Worm (Caenorhabditis elegans) whole organism, young adult: ENCODE results near the gene F59A6.2.

ENCODE experiments used
- B0035.1 ChIP-seq: sonication (generic microtip); optimal IDR thresholded peaks from 2 replicates; lab custom pipeline; 2016; ENCODE audit warnings: missing genetic modification characterization, mild to moderate bottlenecking, missing compliant biosample characterization, missing genotype, missing genetic modification reagents
- F22D6.2 ChIP-seq: sonication (generic microtip); optimal IDR thresholded peaks from 2 replicates; lab custom pipeline; 2016; ENCODE audit warnings: mild to moderate bottlenecking, missing genetic modification characterization, missing compliant biosample characterization
- F39B2.1 ChIP-seq: fragments of 200-800 bp; sonication (Bioruptor generic); IDR thresholded peaks from 2 replicates; pipeline ENCODE4 v1.3.6; 2022; ENCODE audit warnings: missing genetic modification reagents, missing genetic modification characterization, missing compliant biosample characterization
- T07F8.4 ChIP-seq: sonication (generic microtip); optimal IDR thresholded peaks from 2 replicates; lab custom pipeline; 2016; ENCODE audit warnings: mild to moderate bottlenecking, missing genetic modification characterization, moderate library complexity, missing compliant biosample characterization
- aptf-2 ChIP-seq: fragments of 200-800 bp; sonication (Bioruptor generic); conservative IDR thresholded peaks from 2 replicates; pipeline ENCODE4 v1.3.6; 2022; ENCODE audit warnings: missing genetic modification reagents, missing genetic modification characterization, missing compliant biosample characterization
- atf-7 ChIP-seq: sonication (generic microtip); optimal IDR thresholded peaks from 2 replicates; lab custom pipeline; 2017; ENCODE audit warnings: mild to moderate bottlenecking, missing genetic modification characterization, missing compliant biosample characterization
- athp-1 ChIP-seq: sonication (generic microtip); optimal IDR thresholded peaks from 2 replicates; lab custom pipeline; 2017; ENCODE audit warnings: mild to moderate bottlenecking, missing genetic modification characterization, missing compliant biosample characterization
- attf-3 ChIP-seq: fragments of 200-800 bp; sonication (Bioruptor generic); conservative IDR thresholded peaks from 2 replicates; pipeline ENCODE4 v1.3.6; 2022; ENCODE audit warnings: missing genetic modification reagents, missing genetic modification characterization, missing compliant biosample characterization
- attf-5 ChIP-seq: fragments of 200-800 bp; sonication (Bioruptor generic); optimal IDR thresholded peaks from 2 replicates; lab custom pipeline; 2018; ENCODE audit warnings: mild to moderate bottlenecking, missing genetic modification characterization, missing compliant biosample characterization
- cebp-1 ChIP-seq, 2 experiments: fragments of 200-800 bp in 1 of 2; sonication (Bioruptor generic) in 1 of 2; sonication (generic microtip) in 1 of 2; IDR thresholded peaks in 1 of 2; optimal IDR thresholded peaks in 1 of 2; 2 replicates each; pipeline versions ENCODE4 v1.3.6 to Lab custom; 2017 to 2022; ENCODE audit warnings: missing compliant biosample characterization in 2 of 2, missing genetic modification characterization in 2 of 2, mild to moderate bottlenecking in 1 of 2, missing genetic modification reagents in 1 of 2, moderate library complexity in 1 of 2
- chd-7 ChIP-seq: sonication (generic microtip); optimal IDR thresholded peaks from 2 replicates; lab custom pipeline; 2016; ENCODE audit warnings: mild to moderate bottlenecking, missing genetic modification characterization, moderate library complexity, missing compliant biosample characterization
- dpff-1 ChIP-seq: sonication (generic microtip); optimal IDR thresholded peaks from 2 replicates; lab custom pipeline; 2017; ENCODE audit warnings: mild to moderate bottlenecking, missing genetic modification characterization, missing compliant biosample characterization
- efl-1 ChIP-seq: fragments of 150-350 bp; optimal IDR thresholded peaks from 2 replicates; lab custom pipeline; 2014; ENCODE audit warnings: missing biosample characterization, missing genetic modification reagents, missing genetic modification characterization
- egl-18 ChIP-seq: fragments of 200-800 bp; sonication (Bioruptor generic); IDR thresholded peaks from 2 replicates; pipeline ENCODE4 v1.3.6; 2022; ENCODE audit warnings: missing genetic modification reagents, missing genetic modification characterization, missing compliant biosample characterization
- hmg-1.2 ChIP-seq: fragments of 200-800 bp; sonication (Bioruptor generic); IDR thresholded peaks from 2 replicates; pipeline ENCODE4 v1.3.6; 2022; ENCODE audit warnings: missing genetic modification reagents, missing genetic modification characterization, missing compliant biosample characterization
- hrde-1 ChIP-seq: sonication (generic microtip); optimal IDR thresholded peaks from 2 replicates; lab custom pipeline; 2016; ENCODE audit warnings: missing genetic modification characterization, mild to moderate bottlenecking, missing compliant biosample characterization, moderate library complexity, missing genotype, missing genetic modification reagents, borderline replicate concordance
- hsf-1 ChIP-seq: fragments of 200-800 bp; sonication (Bioruptor generic); IDR thresholded peaks from 2 replicates; pipeline ENCODE4 v1.3.6; 2022; ENCODE audit warnings: missing genetic modification reagents, missing genetic modification characterization, missing compliant biosample characterization
- let-526 ChIP-seq: fragments of 200-800 bp; sonication (Bioruptor generic); IDR thresholded peaks from 2 replicates; pipeline ENCODE4 v1.3.6; 2022; ENCODE audit warnings: missing genetic modification reagents, missing genetic modification characterization, missing compliant biosample characterization
- let-607 ChIP-seq, 2 experiments: fragments of 200-800 bp in 1 of 2; sonication (Bioruptor generic) in 1 of 2; sonication (generic microtip) in 1 of 2; optimal IDR thresholded peaks; 2 replicates each; lab custom pipeline; 2016 to 2018; ENCODE audit warnings: mild to moderate bottlenecking in 2 of 2, missing compliant biosample characterization in 2 of 2, missing genetic modification characterization in 2 of 2, moderate library complexity in 2 of 2, missing genotype in 1 of 2
- lin-35 ChIP-seq, 3 experiments: fragments of 150-350 bp in 2 of 3; sonication (generic microtip) in 1 of 3; optimal IDR thresholded peaks; 2 replicates each; lab custom pipeline; 2014 to 2018; ENCODE audit warnings: missing biosample characterization in 3 of 3, missing genetic modification characterization in 3 of 3, missing genetic modification reagents in 3 of 3
- lin-54 ChIP-seq: fragments of 200-800 bp; sonication (Bioruptor generic); optimal IDR thresholded peaks from 2 replicates; lab custom pipeline; 2018; ENCODE audit warnings: mild to moderate bottlenecking, missing genetic modification characterization, missing compliant biosample characterization
- lsy-27 ChIP-seq: sonication (generic microtip); optimal IDR thresholded peaks from 2 replicates; lab custom pipeline; 2017; ENCODE audit warnings: missing genetic modification characterization, mild to moderate bottlenecking, missing compliant biosample characterization, antibody characterized with exemption, missing genotype, borderline replicate concordance; ENCODE audit not compliant: insufficient read depth
- mes-4 ChIP-seq: sonication (generic microtip); optimal IDR thresholded peaks from 2 replicates; lab custom pipeline; 2016; ENCODE audit warnings: missing genotype, missing genetic modification characterization, missing compliant biosample characterization
- nfyb-1 ChIP-seq: fragments of 200-800 bp; sonication (Bioruptor generic); IDR thresholded peaks from 2 replicates; pipeline ENCODE4 v1.3.6; 2022; ENCODE audit warnings: missing genetic modification reagents, missing genetic modification characterization, missing compliant biosample characterization
- nhr-179 ChIP-seq: sonication (generic microtip); optimal IDR thresholded peaks from 2 replicates; lab custom pipeline; 2016; ENCODE audit warnings: mild to moderate bottlenecking, missing genetic modification characterization, missing compliant biosample characterization
- nhr-80 ChIP-seq: sonication (generic microtip); optimal IDR thresholded peaks from 2 replicates; lab custom pipeline; 2016; ENCODE audit warnings: missing genetic modification characterization, missing compliant biosample characterization
- nhr-90 ChIP-seq: sonication (generic microtip); optimal IDR thresholded peaks from 2 replicates; lab custom pipeline; 2016; ENCODE audit warnings: missing genotype, mild to moderate bottlenecking, missing genetic modification characterization, missing compliant biosample characterization
- pbrm-1 ChIP-seq: fragments of 200-800 bp; sonication (Bioruptor generic); IDR thresholded peaks from 2 replicates; pipeline ENCODE4 v1.3.6; 2022; ENCODE audit warnings: missing genetic modification reagents, missing genetic modification characterization, missing compliant biosample characterization
- pha-4 ChIP-seq: fragments of 150-350 bp; sonication (generic microtip); optimal IDR thresholded peaks from 2 replicates; lab custom pipeline; 2014; ENCODE audit warnings: missing biosample characterization, missing genetic modification reagents, missing genetic modification characterization
- rcor-1 ChIP-seq: fragments of 200-800 bp; sonication (Bioruptor generic); IDR thresholded peaks from 2 replicates; pipeline ENCODE4 v1.3.6; 2022; ENCODE audit warnings: missing genetic modification reagents, missing genetic modification characterization, missing compliant biosample characterization
- rec-8 ChIP-seq, 2 experiments: sonication (generic microtip); optimal IDR thresholded peaks; 2 replicates each; lab custom pipeline; 2016; ENCODE audit warnings: mild to moderate bottlenecking in 2 of 2, missing genetic modification characterization in 2 of 2, missing genetic modification reagents in 2 of 2, missing genotype in 2 of 2, missing biosample characterization in 1 of 2, missing compliant biosample characterization in 1 of 2, moderate library complexity in 1 of 2
- rpc-1 ChIP-seq, 2 experiments: fragments of 150-350 bp in 1 of 2; sonication (generic microtip) in 1 of 2; optimal IDR thresholded peaks; 2 replicates each; lab custom pipeline; 2014 to 2018; ENCODE audit warnings: missing biosample characterization in 1 of 2, missing genetic modification characterization in 1 of 2, missing genetic modification reagents in 1 of 2, missing genotype in 1 of 2
- snpc-1.1 ChIP-seq: sonication (generic microtip); optimal IDR thresholded peaks from 2 replicates; lab custom pipeline; 2017; ENCODE audit warnings: missing genetic modification characterization, mild to moderate bottlenecking, missing compliant biosample characterization, antibody characterized with exemption, moderate library complexity, missing genotype, missing genetic modification reagents; ENCODE audit not compliant: insufficient read depth
- snpc-1.3 ChIP-seq: sonication (generic microtip); optimal IDR thresholded peaks from 2 replicates; lab custom pipeline; 2017; ENCODE audit warnings: missing genetic modification characterization, mild to moderate bottlenecking, missing compliant biosample characterization, antibody characterized with exemption, moderate library complexity, missing genotype, missing genetic modification reagents; ENCODE audit not compliant: insufficient read depth
- snpc-4 ChIP-seq, 5 experiments: fragments of 150-350 bp in 1 of 5; sonication (generic microtip) in 4 of 5; optimal IDR thresholded peaks; 2 replicates each; lab custom pipeline; 2014 to 2018; ENCODE audit warnings: missing genetic modification characterization in 5 of 5, missing biosample characterization in 3 of 5, antibody characterized with exemption in 2 of 5, mild to moderate bottlenecking in 2 of 5, missing compliant biosample characterization in 2 of 5, missing genotype in 2 of 5, moderate library complexity in 2 of 5, missing genetic modification reagents in 1 of 5
- somi-1 ChIP-seq: fragments of 200-800 bp; sonication (Bioruptor generic); optimal IDR thresholded peaks from 2 replicates; lab custom pipeline; 2018; ENCODE audit warnings: mild to moderate bottlenecking, missing genetic modification characterization, missing compliant biosample characterization
- sptf-2 ChIP-seq: fragments of 200-800 bp; sonication (Bioruptor generic); optimal IDR thresholded peaks from 2 replicates; lab custom pipeline; 2018; ENCODE audit warnings: mild to moderate bottlenecking, missing genetic modification characterization, missing compliant biosample characterization
- tbx-9 ChIP-seq: sonication (generic microtip); optimal IDR thresholded peaks from 2 replicates; lab custom pipeline; 2016; ENCODE audit warnings: borderline replicate concordance, missing genetic modification characterization, inconsistent platforms, missing compliant biosample characterization
- unc-130 ChIP-seq: sonication (generic microtip); optimal IDR thresholded peaks from 2 replicates; lab custom pipeline; 2016; ENCODE audit warnings: missing genetic modification reagents, missing genetic modification characterization, missing compliant biosample characterization
- unc-62 ChIP-seq: fragments of 150-350 bp; optimal IDR thresholded peaks from 2 replicates; lab custom pipeline; 2014; ENCODE audit warnings: missing biosample characterization, missing genetic modification reagents, missing genetic modification characterization
- ztf-26 ChIP-seq: sonication (generic microtip); optimal IDR thresholded peaks from 2 replicates; lab custom pipeline; 2017; ENCODE audit warnings: missing genetic modification characterization, missing compliant biosample characterization

The F59A6.2 gene

ce11 chrII:5008033-5008432 is 6.5 kb upstream of the F59A6.2 start, which contains the start of gene F59A6.3:
TSS of gene F59A6.3 (plus strand) at chrII:5008333.
- TF ChIP-seq snpc-1.1 (tag; lab: Kevin White, UChicago) (no peak), hmg-1.2 (GFP tag; lab: Robert Waterston, UW) (no peak), tbx-9 (tag; lab: Kevin White, UChicago) (no peak), lsy-27 (tag; lab: Kevin White, UChicago) (no peak), dpff-1 (no peak), sptf-2 (GFP tag; lab: Kevin White, UChicago) (no peak), unc-62 (GFP tag; lab: Kevin White, UChicago) (no peak), chd-7 (no peak), somi-1 (no peak), B0035.1 (tag; lab: Kevin White, UChicago) (no peak), nhr-179 (tag; lab: Kevin White, UChicago) (no peak), attf-3 (GFP tag; lab: Robert Waterston, UW) (no peak), athp-1 (tag; lab: Kevin White, UChicago) (no peak), snpc-1.3 (no peak), unc-130 (GFP tag; lab: Kevin White, UChicago) (no peak), rec-8 (tag; optimal IDR thresholded peaks at IDR 0.05; lab: Kevin White, UChicago) (no peak), attf-5 (no peak), let-607 (tag; optimal IDR thresholded peaks at IDR 0.05; lab: Kevin White, UChicago) (no peak)
- TF ChIP-seq, all 124 proteins: peak for 0

ce11 chrII:5011978-5012377 is 2.5 kb upstream of the F59A6.2 start, which contains the start of gene F59A6.12:
TSS of gene F59A6.12 (minus strand) at chrII:5012078.
- no peak for TF ChIP-seq atf-7
- no peak for TF ChIP-seq lin-35 (GFP tag; optimal IDR thresholded peaks at IDR 0.05; lab: Kevin White, UChicago)
- no peak for TF ChIP-seq cebp-1 (GFP tag; IDR thresholded peaks at IDR 0.05; lab: Robert Waterston, UW)
- TF ChIP-seq cebp-1 (tag; optimal IDR thresholded peaks at IDR 0.05; lab: Kevin White, UChicago), result no peak
- TF ChIP-seq T07F8.4 (tag; lab: Kevin White, UChicago), result no peak
- no peak for TF ChIP-seq F39B2.1 (GFP tag; lab: Robert Waterston, UW)
- no peak for TF ChIP-seq hrde-1 (tag; lab: Kevin White, UChicago)
- TF ChIP-seq pha-4, result no peak
- TF ChIP-seq nfyb-1 (GFP tag; lab: Robert Waterston, UW), result no peak

- TF ChIP-seq F22D6.2 (no peak), nhr-80 (tag; lab: Kevin White, UChicago) (no peak)
Observed at ce11 chrII:5016144-5016543, 1.6 kb downstream of the F59A6.2 start.

- no peak for TF ChIP-seq aptf-2
- no peak for TF ChIP-seq egl-18 (GFP tag; lab: Robert Waterston, UW)
- no peak for TF ChIP-seq rcor-1 (GFP tag; lab: Robert Waterston, UW)
- no peak for TF ChIP-seq mes-4
- no peak for TF ChIP-seq efl-1 (GFP tag; lab: Kevin White, UChicago)
- no peak for TF ChIP-seq ztf-26
- TF ChIP-seq pbrm-1 (GFP tag; lab: Robert Waterston, UW), result 0 out of 2 replicates have a peak, but pooled peaks have one; percentile 36
- TF ChIP-seq cebp-1 (GFP tag; IDR thresholded peaks at IDR 0.05; lab: Robert Waterston, UW), result no peak
- peak; percentile 66 for TF ChIP-seq cebp-1 (tag; optimal IDR thresholded peaks at IDR 0.05; lab: Kevin White, UChicago)
- no peak for TF ChIP-seq nhr-90
- TF ChIP-seq snpc-1.1 (tag; lab: Kevin White, UChicago), result no peak
- no peak for TF ChIP-seq lin-54
- no peak for TF ChIP-seq let-526 (GFP tag; lab: Robert Waterston, UW)
- TF ChIP-seq snpc-4 (GFP tag; optimal IDR thresholded peaks at IDR 0.05; lab: Kevin White, UChicago), result no peak
- TF ChIP-seq snpc-4 (tag; optimal IDR thresholded peaks at IDR 0.05; lab: Kevin White, UChicago), result peak in 2 of 4 experiments; percentile 35 to 52
- TF ChIP-seq hmg-1.2 (GFP tag; lab: Robert Waterston, UW), result peak; percentile 89
- TF ChIP-seq rpc-1 (optimal IDR thresholded peaks at IDR 0.05; lab: Kevin White, UChicago), result no peak
- TF ChIP-seq rpc-1 (tag; optimal IDR thresholded peaks at IDR 0.05; lab: Kevin White, UChicago), result no peak
- TF ChIP-seq hsf-1, result no peak
Observed at ce11 chrII:5016977-5017585, 2.6 kb downstream of the F59A6.2 start.
